Worm (Caenorhabditis elegans) whole organism, young adult: Measurements from ENCODE around the gene F07F6.7.

ENCODE experiments used
- B0035.1 ChIP-seq: sonication (generic microtip); optimal IDR thresholded peaks from 2 replicates; lab custom pipeline; 2016; ENCODE audit warnings: missing genetic modification characterization, mild to moderate bottlenecking, missing compliant biosample characterization, missing genotype, missing genetic modification reagents
- Y53G8AR.9 ChIP-seq: fragments of 200-800 bp; sonication (Bioruptor generic); conservative IDR thresholded peaks from 2 replicates; pipeline ENCODE4 v1.3.6; 2022; ENCODE audit warnings: missing genetic modification reagents, missing genetic modification characterization, missing compliant biosample characterization
- aptf-2 ChIP-seq: fragments of 200-800 bp; sonication (Bioruptor generic); conservative IDR thresholded peaks from 2 replicates; pipeline ENCODE4 v1.3.6; 2022; ENCODE audit warnings: missing genetic modification reagents, missing genetic modification characterization, missing compliant biosample characterization
- fkh-3 ChIP-seq: sonication (generic microtip); optimal IDR thresholded peaks from 2 replicates; lab custom pipeline; 2016; ENCODE audit warnings: mild to moderate bottlenecking, missing genetic modification characterization, missing compliant biosample characterization
- hmg-1.2 ChIP-seq: fragments of 200-800 bp; sonication (Bioruptor generic); IDR thresholded peaks from 2 replicates; pipeline ENCODE4 v1.3.6; 2022; ENCODE audit warnings: missing genetic modification reagents, missing genetic modification characterization, missing compliant biosample characterization
- lin-35 ChIP-seq, 3 experiments: fragments of 150-350 bp in 2 of 3; sonication (generic microtip) in 1 of 3; optimal IDR thresholded peaks; 2 replicates each; lab custom pipeline; 2014 to 2018; ENCODE audit warnings: missing biosample characterization in 3 of 3, missing genetic modification characterization in 3 of 3, missing genetic modification reagents in 3 of 3
- nhr-179 ChIP-seq: sonication (generic microtip); optimal IDR thresholded peaks from 2 replicates; lab custom pipeline; 2016; ENCODE audit warnings: mild to moderate bottlenecking, missing genetic modification characterization, missing compliant biosample characterization
- pha-4 ChIP-seq: fragments of 150-350 bp; sonication (generic microtip); optimal IDR thresholded peaks from 2 replicates; lab custom pipeline; 2014; ENCODE audit warnings: missing biosample characterization, missing genetic modification reagents, missing genetic modification characterization
- snpc-4 ChIP-seq, 5 experiments: fragments of 150-350 bp in 1 of 5; sonication (generic microtip) in 4 of 5; optimal IDR thresholded peaks; 2 replicates each; lab custom pipeline; 2014 to 2018; ENCODE audit warnings: missing genetic modification characterization in 5 of 5, missing biosample characterization in 3 of 5, antibody characterized with exemption in 2 of 5, mild to moderate bottlenecking in 2 of 5, missing compliant biosample characterization in 2 of 5, missing genotype in 2 of 5, moderate library complexity in 2 of 5, missing genetic modification reagents in 1 of 5
- unc-130 ChIP-seq: sonication (generic microtip); optimal IDR thresholded peaks from 2 replicates; lab custom pipeline; 2016; ENCODE audit warnings: missing genetic modification reagents, missing genetic modification characterization, missing compliant biosample characterization
- unc-62 ChIP-seq: fragments of 150-350 bp; optimal IDR thresholded peaks from 2 replicates; lab custom pipeline; 2014; ENCODE audit warnings: missing biosample characterization, missing genetic modification reagents, missing genetic modification characterization

- no peak for TF ChIP-seq lin-35 (GFP tag; optimal IDR thresholded peaks at IDR 0.05; lab: Kevin White, UChicago)
- no peak for TF ChIP-seq unc-62 (GFP tag; lab: Kevin White, UChicago)
- no peak for TF ChIP-seq snpc-4 (GFP tag; optimal IDR thresholded peaks at IDR 0.05; lab: Kevin White, UChicago)
- TF ChIP-seq snpc-4 (tag; optimal IDR thresholded peaks at IDR 0.05; lab: Kevin White, UChicago) = no peak
- TF ChIP-seq aptf-2 (GFP tag; lab: Robert Waterston, UW) = no peak
- TF ChIP-seq nhr-179 (tag; lab: Kevin White, UChicago) = no peak
- TF ChIP-seq Y53G8AR.9 (GFP tag; lab: Robert Waterston, UW) = no peak
- no peak for TF ChIP-seq B0035.1 (tag; lab: Kevin White, UChicago)
- no peak for TF ChIP-seq unc-130
- no peak for TF ChIP-seq fkh-3 (tag; lab: Kevin White, UChicago)
- TF ChIP-seq hmg-1.2 (GFP tag; lab: Robert Waterston, UW) = no peak
- TF ChIP-seq pha-4 (tag; lab: Kevin White, UChicago) = no peak
These were observed 45.5 kb downstream of the F07F6.7 start for ce11 chrII:5378239-5378521.
